Fruit fly (Drosophila melanogaster) whole organism, embryonic: Measurements from ENCODE around the gene ttm50.
A peak's percentile ranks its signal among the peaks of the same experiment; 100 is the strongest.

Experiments used
- B-H2 ChIP-seq: fragments of 200-800 bp; sonication (Bioruptor generic); optimal IDR thresholded peaks from 2 replicates; lab custom pipeline; 2018; ENCODE audit warnings: missing biosample characterization, mild to moderate bottlenecking, missing genetic modification characterization
- CG11456 ChIP-seq: fragments of 200-800 bp; sonication (Bioruptor generic); IDR thresholded peaks from 3 replicates; pipeline ENCODE4 v1.3.6; 2022; ENCODE audit warnings: missing biosample characterization, missing genetic modification characterization
- CG12744 ChIP-seq: fragments of 200-800 bp; sonication (Bioruptor generic); optimal IDR thresholded peaks from 2 replicates; lab custom pipeline; 2016; ENCODE audit warnings: missing biosample characterization, missing genetic modification characterization
- CG12942 ChIP-seq: fragments of 200-800 bp; sonication (Bioruptor generic); optimal IDR thresholded peaks from 3 replicates; lab custom pipeline; 2016; ENCODE audit warnings: missing biosample characterization, missing genetic modification characterization
- CG13123 ChIP-seq: fragments of 200-800 bp; sonication (Bioruptor generic); optimal IDR thresholded peaks from 2 replicates; lab custom pipeline; 2016; ENCODE audit warnings: missing biosample characterization, missing genetic modification characterization
- CG1647 ChIP-seq: fragments of 200-800 bp; sonication (Bioruptor generic); optimal IDR thresholded peaks from 3 replicates; lab custom pipeline; 2016; ENCODE audit warnings: missing biosample characterization, missing genetic modification characterization
- CG18262 ChIP-seq: fragments of 200-800 bp; optimal IDR thresholded peaks from 3 replicates; lab custom pipeline; 2019; ENCODE audit warnings: missing biosample characterization, mild to moderate bottlenecking, missing genetic modification characterization, moderate library complexity
- CG2712 ChIP-seq: fragments of 200-800 bp; optimal IDR thresholded peaks from 3 replicates; lab custom pipeline; 2019; ENCODE audit warnings: missing biosample characterization, mild to moderate bottlenecking, missing genetic modification characterization, moderate library complexity
- CG30020 ChIP-seq: fragments of 200-800 bp; optimal IDR thresholded peaks from 2 replicates; lab custom pipeline; 2019; ENCODE audit warnings: missing biosample characterization, mild to moderate bottlenecking, missing genetic modification characterization, moderate library complexity
- CG30403 ChIP-seq: fragments of 200-800 bp; sonication (Bioruptor generic); optimal IDR thresholded peaks from 3 replicates; lab custom pipeline; 2016; ENCODE audit warnings: missing biosample characterization, missing genetic modification characterization
- CG30431 ChIP-seq: fragments of 200-800 bp; sonication (Bioruptor generic); optimal IDR thresholded peaks from 2 replicates; lab custom pipeline; 2017; ENCODE audit warnings: missing biosample characterization, missing genetic modification characterization
- CG42726 ChIP-seq: fragments of 200-800 bp; sonication (Bioruptor generic); IDR thresholded peaks from 2 replicates; pipeline ENCODE4 v1.3.6; 2022; ENCODE audit warnings: missing biosample characterization, missing genetic modification characterization; ENCODE audit not compliant: partially characterized antibody
- CG4282 ChIP-seq: fragments of 200-800 bp; sonication (Bioruptor generic); optimal IDR thresholded peaks from 2 replicates; lab custom pipeline; 2016; ENCODE audit warnings: missing biosample characterization, missing genetic modification characterization
- CG6175 ChIP-seq: fragments of 200-800 bp; sonication (Bioruptor generic); IDR thresholded peaks from 3 replicates; pipeline ENCODE4 v1.3.6; 2022; ENCODE audit warnings: missing biosample characterization, missing genetic modification characterization
- CG7357 ChIP-seq: fragments of 200-800 bp; sonication (Bioruptor generic); IDR thresholded peaks from 3 replicates; pipeline ENCODE4 v1.3.6; 2022; ENCODE audit warnings: missing biosample characterization, missing genetic modification characterization
- CG8944 ChIP-seq: fragments of 200-800 bp; sonication (Bioruptor generic); optimal IDR thresholded peaks from 3 replicates; lab custom pipeline; 2016; ENCODE audit warnings: missing biosample characterization, missing genetic modification characterization
- CoRest ChIP-seq: fragments of 200-800 bp; sonication (Bioruptor generic); optimal IDR thresholded peaks from 3 replicates; lab custom pipeline; 2018; ENCODE audit warnings: missing biosample characterization, mild to moderate bottlenecking, missing genetic modification characterization, moderate library complexity
- Dfd ChIP-seq, 2 experiments: fragments of >200 bp; optimal IDR thresholded peaks; 2 replicates each; lab custom pipeline; 2017; ENCODE audit warnings: missing biosample characterization in 2 of 2, missing genetic modification characterization in 2 of 2
- Nf-YA ChIP-seq: fragments of 200-800 bp; sonication (Bioruptor generic); IDR thresholded peaks from 2 replicates; pipeline ENCODE4 v1.3.6; 2022; ENCODE audit warnings: missing biosample characterization, missing genetic modification characterization
- Nf-YC ChIP-seq: fragments of 200-800 bp; optimal IDR thresholded peaks from 3 replicates; lab custom pipeline; 2019; ENCODE audit warnings: missing biosample characterization, mild to moderate bottlenecking, missing genetic modification characterization, moderate library complexity
- Oaz ChIP-seq: fragments of 200-800 bp; sonication (Bioruptor generic); IDR thresholded peaks from 2 replicates; pipeline ENCODE4 v1.3.6; 2022; ENCODE audit warnings: missing biosample characterization, missing genetic modification characterization
- Pdp1 ChIP-seq, 2 experiments: fragments of 200-800 bp; sonication (Bioruptor generic); optimal IDR thresholded peaks; 3 replicates each; lab custom pipeline; 2016; ENCODE audit warnings: missing biosample characterization in 2 of 2, missing genetic modification characterization in 2 of 2, mild to moderate bottlenecking in 1 of 2, moderate library complexity in 1 of 2
- Poxn ChIP-seq: fragments of 200-800 bp; sonication (Bioruptor generic); IDR thresholded peaks from 2 replicates; pipeline ENCODE4 v1.3.6; 2022; ENCODE audit warnings: missing biosample characterization, missing genetic modification characterization
- Rfx ChIP-seq: fragments of 200-800 bp; sonication (Bioruptor generic); IDR thresholded peaks from 2 replicates; pipeline ENCODE4 v1.3.6; 2022; ENCODE audit warnings: missing biosample characterization, missing genetic modification characterization
- YL-1 ChIP-seq: fragments of 200-800 bp; sonication (Bioruptor generic); optimal IDR thresholded peaks from 3 replicates; lab custom pipeline; 2017; ENCODE audit warnings: missing biosample characterization, mild to moderate bottlenecking, missing genetic modification characterization
- ab ChIP-seq: fragments of 200-800 bp; sonication (Bioruptor generic); optimal IDR thresholded peaks from 2 replicates; lab custom pipeline; 2016; ENCODE audit warnings: missing biosample characterization, missing genetic modification characterization
- ash1 ChIP-seq: fragments of 200-800 bp; sonication (Bioruptor generic); optimal IDR thresholded peaks from 2 replicates; lab custom pipeline; 2018; ENCODE audit warnings: missing biosample characterization, mild to moderate bottlenecking, missing genetic modification characterization
- az2 ChIP-seq: fragments of 200-800 bp; sonication (Bioruptor generic); optimal IDR thresholded peaks from 3 replicates; lab custom pipeline; 2016; ENCODE audit warnings: missing biosample characterization, missing genetic modification characterization
- bab2 ChIP-seq: fragments of 200-800 bp; sonication (Bioruptor generic); optimal IDR thresholded peaks from 2 replicates; lab custom pipeline; 2016; ENCODE audit warnings: missing biosample characterization, missing genetic modification characterization
- cg ChIP-seq: fragments of 200-800 bp; sonication (Bioruptor generic); optimal IDR thresholded peaks from 3 replicates; lab custom pipeline; 2019; ENCODE audit warnings: missing biosample characterization, mild to moderate bottlenecking, missing genetic modification characterization, moderate library complexity
- corto ChIP-seq: fragments of 200-800 bp; sonication (Bioruptor generic); optimal IDR thresholded peaks from 2 replicates; lab custom pipeline; 2016; ENCODE audit warnings: missing biosample characterization, mild to moderate bottlenecking, missing genetic modification characterization, moderate library complexity
- dpn ChIP-seq, 2 experiments: fragments of 200-800 bp; sonication (Bioruptor generic); optimal IDR thresholded peaks; 3 replicates each; lab custom pipeline; 2016; ENCODE audit warnings: missing biosample characterization in 2 of 2, missing genetic modification characterization in 2 of 2
- esg ChIP-seq: fragments of 200-800 bp; sonication (Bioruptor generic); conservative IDR thresholded peaks from 2 replicates; pipeline ENCODE4 v1.3.6; 2022; ENCODE audit warnings: missing biosample characterization, missing genetic modification characterization
- fru ChIP-seq: fragments of >200 bp; optimal IDR thresholded peaks from 2 replicates; lab custom pipeline; 2017
- gce ChIP-seq: fragments of 200-800 bp; sonication (Bioruptor generic); IDR thresholded peaks from 3 replicates; pipeline ENCODE4 v1.3.6; 2022; ENCODE audit warnings: missing biosample characterization, missing genetic modification characterization
- hkb ChIP-seq, 2 experiments: fragments of 200-800 bp in 1 of 2; fragments of >200 bp in 1 of 2; sonication (Bioruptor generic) in 1 of 2; IDR thresholded peaks in 1 of 2; optimal IDR thresholded peaks in 1 of 2; 2 replicates each; pipeline versions ENCODE4 v1.3.6 to Lab custom; 2017 to 2022; ENCODE audit warnings: missing biosample characterization in 1 of 2, missing genetic modification characterization in 1 of 2
- jumu ChIP-seq: fragments of 200-800 bp; sonication (Bioruptor generic); optimal IDR thresholded peaks from 3 replicates; lab custom pipeline; 2016; ENCODE audit warnings: missing biosample characterization, missing genetic modification characterization
- kah ChIP-seq: fragments of 200-800 bp; sonication (Bioruptor generic); optimal IDR thresholded peaks from 2 replicates; lab custom pipeline; 2018; ENCODE audit warnings: missing biosample characterization, mild to moderate bottlenecking, missing genetic modification characterization
- lab ChIP-seq: fragments of 200-800 bp; sonication (Bioruptor generic); optimal IDR thresholded peaks from 3 replicates; lab custom pipeline; 2017; ENCODE audit warnings: missing biosample characterization, missing genetic modification characterization, mild to moderate bottlenecking, moderate library complexity, missing genetic modification reagents
- luna ChIP-seq: fragments of 200-800 bp; sonication (Bioruptor generic); optimal IDR thresholded peaks from 2 replicates; lab custom pipeline; 2016; ENCODE audit warnings: missing biosample characterization, missing genetic modification characterization
- nerfin-2 ChIP-seq: fragments of 200-800 bp; sonication (Bioruptor generic); IDR thresholded peaks from 2 replicates; pipeline ENCODE4 v1.3.6; 2022; ENCODE audit warnings: missing biosample characterization, missing genetic modification characterization; ENCODE audit not compliant: partially characterized antibody
- p53 ChIP-seq: fragments of 200-800 bp; sonication (Bioruptor generic); optimal IDR thresholded peaks from 2 replicates; lab custom pipeline; 2016; ENCODE audit warnings: missing biosample characterization, missing genetic modification characterization
- pum ChIP-seq: fragments of 200-800 bp; sonication (Bioruptor generic); optimal IDR thresholded peaks from 2 replicates; lab custom pipeline; 2016; ENCODE audit warnings: missing biosample characterization, missing genetic modification characterization
- repo ChIP-seq: fragments of 200-800 bp; sonication (Bioruptor generic); optimal IDR thresholded peaks from 2 replicates; lab custom pipeline; 2016; ENCODE audit warnings: missing biosample characterization, missing genetic modification characterization
- ro ChIP-seq: fragments of 200-800 bp; sonication (Bioruptor generic); IDR thresholded peaks from 2 replicates; pipeline ENCODE4 v1.3.6; 2022; ENCODE audit warnings: missing biosample characterization, missing genetic modification characterization
- seq ChIP-seq: fragments of 200-800 bp; sonication (Bioruptor generic); IDR thresholded peaks from 2 replicates; pipeline ENCODE4 v1.3.6; 2022; ENCODE audit warnings: missing biosample characterization, missing genetic modification characterization
- tap ChIP-seq: fragments of 200-800 bp; optimal IDR thresholded peaks from 3 replicates; lab custom pipeline; 2019; ENCODE audit warnings: missing biosample characterization, mild to moderate bottlenecking, missing genetic modification characterization, moderate library complexity
- tgo ChIP-seq: fragments of 200-800 bp; sonication (Bioruptor generic); IDR thresholded peaks from 3 replicates; pipeline ENCODE4 v1.3.6; 2022; ENCODE audit warnings: missing biosample characterization, missing genetic modification characterization
- trh ChIP-seq: fragments of 200-800 bp; sonication (Bioruptor generic); optimal IDR thresholded peaks from 2 replicates; lab custom pipeline; 2016; ENCODE audit warnings: missing biosample characterization, missing genetic modification characterization
- twi ChIP-seq: fragments of 200-800 bp; optimal IDR thresholded peaks from 2 replicates; lab custom pipeline; 2019; ENCODE audit warnings: missing biosample characterization, mild to moderate bottlenecking, missing genetic modification characterization, moderate library complexity
- vnd ChIP-seq: fragments of 200-800 bp; sonication (Bioruptor generic); IDR thresholded peaks from 3 replicates; pipeline ENCODE4 v1.3.6; 2022; ENCODE audit warnings: missing biosample characterization, missing genetic modification characterization; ENCODE audit not compliant: partially characterized antibody
- zen ChIP-seq: fragments of 200-800 bp; sonication (Bioruptor generic); optimal IDR thresholded peaks from 3 replicates; lab custom pipeline; 2018; ENCODE audit warnings: missing biosample characterization, mild to moderate bottlenecking, missing genetic modification characterization, moderate library complexity

The ttm50 gene

DNA sequence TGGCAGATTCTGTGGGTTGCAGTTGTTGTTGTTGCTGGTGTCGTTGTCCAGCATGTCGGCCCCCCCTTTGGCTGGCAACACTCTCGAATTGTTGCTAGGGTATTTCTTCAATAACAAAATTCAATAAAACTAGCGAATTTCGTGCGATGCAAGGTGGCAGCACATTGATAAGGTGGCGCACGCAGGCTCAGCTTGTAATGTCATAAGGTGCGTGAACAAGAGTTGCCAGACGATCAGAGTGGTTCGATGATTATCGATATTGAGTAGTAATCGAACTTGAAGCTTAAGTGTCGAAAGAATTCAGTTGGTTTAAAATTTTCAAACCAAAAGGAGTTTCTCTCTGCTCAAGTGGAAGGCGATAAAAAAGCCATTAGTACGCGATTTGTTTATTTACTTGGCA lies 11.9 kb downstream of the ttm50 start, which contains the start of gene CG2701 (continued):
- no peak for TF ChIP-seq CG7357 (GFP tag; lab: Robert Waterston, UW)
- peak; percentile 25 for TF ChIP-seq jumu (GFP tag; lab: Kevin White, UChicago)
- TF ChIP-seq Pdp1 (GFP tag; optimal IDR thresholded peaks at IDR 0.05; lab: Kevin White, UChicago): peak in 1 of 2 experiments; percentile 76
- no peak for TF ChIP-seq ro (GFP tag; lab: Robert Waterston, UW)
- no peak for TF ChIP-seq trh
- peak; percentile 20 to 25 for TF ChIP-seq dpn (GFP tag; optimal IDR thresholded peaks at IDR 0.05; lab: Kevin White, UChicago)
- no peak for TF ChIP-seq ab (GFP tag; lab: Kevin White, UChicago)
- TF ChIP-seq CoRest (tag; lab: Kevin White, UChicago): peak; percentile 27
- TF ChIP-seq cg (GFP tag; lab: Kevin White, UChicago): no peak
- no peak for TF ChIP-seq CG30020 (tag; lab: Kevin White, UChicago)
- TF ChIP-seq pum (GFP tag; lab: Kevin White, UChicago): no peak
- TF ChIP-seq Poxn (GFP tag; lab: Robert Waterston, UW): no peak
- TF ChIP-seq gce (GFP tag; lab: Robert Waterston, UW): no peak
- TF ChIP-seq CG30431: no peak
- no peak for TF ChIP-seq zen (tag; lab: Kevin White, UChicago)
- peak; percentile 24 for TF ChIP-seq CG8944
- TF ChIP-seq twi (tag; lab: Kevin White, UChicago): no peak
- TF ChIP-seq hkb (optimal IDR thresholded peaks at IDR 0.05; lab: Kevin White, UChicago): no peak
- TF ChIP-seq hkb (GFP tag; IDR thresholded peaks at IDR 0.05; lab: Robert Waterston, UW): no peak
- no peak for TF ChIP-seq Dfd (GFP tag; optimal IDR thresholded peaks at IDR 0.05; lab: Kevin White, UChicago)
- no peak for TF ChIP-seq p53 (GFP tag; lab: Kevin White, UChicago)
- TF ChIP-seq esg (GFP tag; lab: Robert Waterston, UW): no peak
- no peak for TF ChIP-seq CG11456 (GFP tag; lab: Robert Waterston, UW)
- TF ChIP-seq YL-1: peak; percentile 57
- no peak for TF ChIP-seq lab
- no peak for TF ChIP-seq repo (GFP tag; lab: Kevin White, UChicago)
- no peak for TF ChIP-seq Nf-YC (tag; lab: Kevin White, UChicago)
- no peak for TF ChIP-seq kah (GFP tag; lab: Kevin White, UChicago)
- peak; percentile 54; the same call in 2 of the 3 replicates for TF ChIP-seq vnd (GFP tag; lab: Robert Waterston, UW)
- no peak for TF ChIP-seq ash1 (GFP tag; lab: Kevin White, UChicago)
- peak; percentile 69 for TF ChIP-seq CG42726 (GFP tag; lab: Robert Waterston, UW)
- TF ChIP-seq seq (GFP tag; lab: Robert Waterston, UW): no peak
- TF ChIP-seq az2 (GFP tag; lab: Kevin White, UChicago): no peak
- TF ChIP-seq nerfin-2 (GFP tag; lab: Robert Waterston, UW): peak; percentile 60
- no peak for TF ChIP-seq Oaz (GFP tag; lab: Robert Waterston, UW)
- no peak for TF ChIP-seq bab2
- TF ChIP-seq CG2712 (tag; lab: Kevin White, UChicago): no peak
- TF ChIP-seq Rfx (GFP tag; lab: Robert Waterston, UW): peak; percentile 9; the same call in 1 of the 2 replicates
- no peak for TF ChIP-seq CG12942 (GFP tag; lab: Kevin White, UChicago)
- no peak for TF ChIP-seq CG18262 (tag; lab: Kevin White, UChicago)
- TF ChIP-seq Nf-YA (GFP tag; lab: Robert Waterston, UW): no peak
- TF ChIP-seq fru: no peak
- no peak for TF ChIP-seq CG4282
- TF ChIP-seq B-H2 (GFP tag; lab: Kevin White, UChicago): no peak
- TF ChIP-seq luna (GFP tag; lab: Kevin White, UChicago): no peak
- no peak for TF ChIP-seq corto (GFP tag; lab: Kevin White, UChicago)
- TF ChIP-seq tap (tag; lab: Kevin White, UChicago): no peak
- TF ChIP-seq CG12744: no peak
- no peak for TF ChIP-seq tgo (GFP tag; lab: Robert Waterston, UW)
- TF ChIP-seq CG30403 (GFP tag; lab: Kevin White, UChicago): no peak
- TF ChIP-seq CG1647: no peak
- TF ChIP-seq CG13123: no peak
- no peak for TF ChIP-seq CG6175
